Worm (Caenorhabditis elegans) whole organism, young adult: Measurements from ENCODE around the gene nhr-147.

ENCODE experiments used
- B0019.2 ChIP-seq: fragments of 200-800 bp; sonication (Bioruptor generic); conservative IDR thresholded peaks from 2 replicates; pipeline ENCODE4 v1.3.6; 2022; ENCODE audit warnings: missing genetic modification reagents, missing genetic modification characterization, missing compliant biosample characterization
- B0336.3 ChIP-seq: fragments of 200-800 bp; sonication (Bioruptor generic); IDR thresholded peaks from 2 replicates; pipeline ENCODE4 v1.3.6; 2022; ENCODE audit warnings: missing genetic modification characterization, missing compliant biosample characterization
- C06A6.2 ChIP-seq: fragments of 200-800 bp; sonication (Bioruptor generic); conservative IDR thresholded peaks from 2 replicates; pipeline ENCODE4 v1.3.6; 2022; ENCODE audit warnings: missing genetic modification characterization, missing compliant biosample characterization
- C17E4.6 ChIP-seq: fragments of 200-800 bp; sonication (Bioruptor generic); IDR thresholded peaks from 2 replicates; pipeline ENCODE4 v1.3.6; 2022; ENCODE audit warnings: missing genetic modification reagents, missing genetic modification characterization, missing compliant biosample characterization
- D2030.7 ChIP-seq: fragments of 200-800 bp; sonication (Bioruptor generic); IDR thresholded peaks from 2 replicates; pipeline ENCODE4 v1.3.6; 2022; ENCODE audit warnings: missing genetic modification reagents, missing genetic modification characterization, missing compliant biosample characterization
- F57C9.4 ChIP-seq: sonication (generic microtip); optimal IDR thresholded peaks from 2 replicates; lab custom pipeline; 2017; ENCODE audit warnings: mild to moderate bottlenecking, missing genetic modification characterization, missing compliant biosample characterization
- K12H6.12 ChIP-seq: fragments of 200-800 bp; sonication (Bioruptor generic); optimal IDR thresholded peaks from 2 replicates; lab custom pipeline; 2018; ENCODE audit warnings: mild to moderate bottlenecking, missing genetic modification characterization, missing compliant biosample characterization
- Y56A3A.18 ChIP-seq: fragments of 200-800 bp; sonication (Bioruptor generic); IDR thresholded peaks from 2 replicates; pipeline ENCODE4 v1.3.6; 2022; ENCODE audit warnings: missing genetic modification reagents, missing genetic modification characterization, missing compliant biosample characterization
- Y95B8A.8 ChIP-seq: fragments of 200-800 bp; sonication (Bioruptor generic); IDR thresholded peaks from 2 replicates; pipeline ENCODE4 v1.3.6; 2022; ENCODE audit warnings: missing genetic modification reagents, missing genetic modification characterization, missing compliant biosample characterization
- aptf-3 ChIP-seq: fragments of 200-800 bp; sonication (Bioruptor generic); IDR thresholded peaks from 2 replicates; pipeline ENCODE4 v1.3.6; 2022; ENCODE audit warnings: missing genetic modification characterization, missing compliant biosample characterization
- atf-7 ChIP-seq: sonication (generic microtip); optimal IDR thresholded peaks from 2 replicates; lab custom pipeline; 2017; ENCODE audit warnings: mild to moderate bottlenecking, missing genetic modification characterization, missing compliant biosample characterization
- attf-5 ChIP-seq: fragments of 200-800 bp; sonication (Bioruptor generic); optimal IDR thresholded peaks from 2 replicates; lab custom pipeline; 2018; ENCODE audit warnings: mild to moderate bottlenecking, missing genetic modification characterization, missing compliant biosample characterization
- bed-1 ChIP-seq: fragments of 200-800 bp; sonication (Bioruptor generic); IDR thresholded peaks from 2 replicates; pipeline ENCODE4 v1.3.6; 2022; ENCODE audit warnings: missing genetic modification reagents, missing genetic modification characterization, missing compliant biosample characterization
- bed-2 ChIP-seq: fragments of 200-800 bp; sonication (Bioruptor generic); IDR thresholded peaks from 2 replicates; pipeline ENCODE4 v1.3.6; 2022; ENCODE audit warnings: missing genetic modification reagents, missing genetic modification characterization, missing compliant biosample characterization
- cebp-1 ChIP-seq, 2 experiments: fragments of 200-800 bp in 1 of 2; sonication (Bioruptor generic) in 1 of 2; sonication (generic microtip) in 1 of 2; IDR thresholded peaks in 1 of 2; optimal IDR thresholded peaks in 1 of 2; 2 replicates each; pipeline versions ENCODE4 v1.3.6 to Lab custom; 2017 to 2022; ENCODE audit warnings: missing compliant biosample characterization in 2 of 2, missing genetic modification characterization in 2 of 2, mild to moderate bottlenecking in 1 of 2, missing genetic modification reagents in 1 of 2, moderate library complexity in 1 of 2
- ceh-27 ChIP-seq: fragments of 200-800 bp; sonication (Bioruptor generic); optimal IDR thresholded peaks from 2 replicates; lab custom pipeline; 2018; ENCODE audit warnings: mild to moderate bottlenecking, missing genetic modification characterization, moderate library complexity, missing compliant biosample characterization
- ceh-91 ChIP-seq: fragments of 200-800 bp; sonication (Bioruptor generic); IDR thresholded peaks from 2 replicates; pipeline ENCODE4 v1.3.6; 2022; ENCODE audit warnings: missing genetic modification reagents, missing genetic modification characterization, missing compliant biosample characterization
- chd-7 ChIP-seq: sonication (generic microtip); optimal IDR thresholded peaks from 2 replicates; lab custom pipeline; 2016; ENCODE audit warnings: mild to moderate bottlenecking, missing genetic modification characterization, moderate library complexity, missing compliant biosample characterization
- dpl-1 ChIP-seq: fragments of 150-350 bp; optimal IDR thresholded peaks from 2 replicates; lab custom pipeline; 2014; ENCODE audit warnings: missing biosample characterization, missing genetic modification reagents, missing genetic modification characterization
- gei-17 ChIP-seq: fragments of 200-800 bp; sonication (Bioruptor generic); optimal IDR thresholded peaks from 2 replicates; lab custom pipeline; 2018; ENCODE audit warnings: mild to moderate bottlenecking, missing genetic modification characterization, missing compliant biosample characterization
- lag-1 ChIP-seq: fragments of 200-800 bp; sonication (Bioruptor generic); IDR thresholded peaks from 2 replicates; pipeline ENCODE4 v1.3.6; 2022; ENCODE audit warnings: missing genetic modification reagents, missing genetic modification characterization, missing compliant biosample characterization
- lin-40 ChIP-seq: sonication (generic microtip); optimal IDR thresholded peaks from 2 replicates; lab custom pipeline; 2016; ENCODE audit warnings: missing genetic modification characterization, mild to moderate bottlenecking, missing compliant biosample characterization, missing genotype, missing genetic modification reagents
- lir-1 ChIP-seq: fragments of 200-800 bp; sonication (Bioruptor generic); conservative IDR thresholded peaks from 2 replicates; pipeline ENCODE4 v1.3.6; 2022; ENCODE audit warnings: missing genetic modification reagents, missing genetic modification characterization, missing compliant biosample characterization
- madf-3 ChIP-seq: fragments of 200-800 bp; sonication (Bioruptor generic); IDR thresholded peaks from 2 replicates; pipeline ENCODE4 v1.3.6; 2022; ENCODE audit warnings: missing genetic modification reagents, missing genetic modification characterization, missing compliant biosample characterization
- mes-4 ChIP-seq: sonication (generic microtip); optimal IDR thresholded peaks from 2 replicates; lab custom pipeline; 2016; ENCODE audit warnings: missing genotype, missing genetic modification characterization, missing compliant biosample characterization
- nfyb-1 ChIP-seq: fragments of 200-800 bp; sonication (Bioruptor generic); IDR thresholded peaks from 2 replicates; pipeline ENCODE4 v1.3.6; 2022; ENCODE audit warnings: missing genetic modification reagents, missing genetic modification characterization, missing compliant biosample characterization
- nhr-120 ChIP-seq: fragments of 200-800 bp; sonication (Bioruptor generic); IDR thresholded peaks from 2 replicates; pipeline ENCODE4 v1.3.6; 2022; ENCODE audit warnings: missing genetic modification characterization, missing compliant biosample characterization
- nhr-179 ChIP-seq: sonication (generic microtip); optimal IDR thresholded peaks from 2 replicates; lab custom pipeline; 2016; ENCODE audit warnings: mild to moderate bottlenecking, missing genetic modification characterization, missing compliant biosample characterization
- nhr-27 ChIP-seq: fragments of 200-800 bp; sonication (Bioruptor generic); optimal IDR thresholded peaks from 2 replicates; lab custom pipeline; 2018; ENCODE audit warnings: mild to moderate bottlenecking, missing genetic modification characterization, moderate library complexity, missing compliant biosample characterization
- nhr-90 ChIP-seq: sonication (generic microtip); optimal IDR thresholded peaks from 2 replicates; lab custom pipeline; 2016; ENCODE audit warnings: missing genotype, mild to moderate bottlenecking, missing genetic modification characterization, missing compliant biosample characterization
- repo-1 ChIP-seq: sonication (generic microtip); optimal IDR thresholded peaks from 2 replicates; lab custom pipeline; 2017; ENCODE audit warnings: mild to moderate bottlenecking, missing genetic modification characterization, missing compliant biosample characterization
- sdz-38 ChIP-seq: sonication (generic microtip); optimal IDR thresholded peaks from 2 replicates; lab custom pipeline; 2016; ENCODE audit warnings: missing genotype, missing genetic modification characterization, missing compliant biosample characterization
- snpc-1.1 ChIP-seq: sonication (generic microtip); optimal IDR thresholded peaks from 2 replicates; lab custom pipeline; 2017; ENCODE audit warnings: missing genetic modification characterization, mild to moderate bottlenecking, missing compliant biosample characterization, antibody characterized with exemption, moderate library complexity, missing genotype, missing genetic modification reagents; ENCODE audit not compliant: insufficient read depth
- tbx-9 ChIP-seq: sonication (generic microtip); optimal IDR thresholded peaks from 2 replicates; lab custom pipeline; 2016; ENCODE audit warnings: borderline replicate concordance, missing genetic modification characterization, inconsistent platforms, missing compliant biosample characterization
- tlf-1 ChIP-seq: fragments of 200-800 bp; sonication (Bioruptor generic); optimal IDR thresholded peaks from 2 replicates; lab custom pipeline; 2018; ENCODE audit warnings: mild to moderate bottlenecking, missing genetic modification characterization, missing compliant biosample characterization
- zim-3 ChIP-seq: sonication (generic microtip); optimal IDR thresholded peaks from 2 replicates; lab custom pipeline; 2017; ENCODE audit warnings: mild to moderate bottlenecking, missing genetic modification characterization, moderate library complexity, missing compliant biosample characterization
- ztf-28 ChIP-seq: fragments of 200-800 bp; sonication (Bioruptor generic); IDR thresholded peaks from 2 replicates; pipeline ENCODE4 v1.3.6; 2022; ENCODE audit warnings: missing genetic modification reagents, missing genetic modification characterization, missing compliant biosample characterization
- ztf-3 ChIP-seq: fragments of 200-800 bp; sonication (Bioruptor generic); optimal IDR thresholded peaks from 2 replicates; lab custom pipeline; 2018; ENCODE audit warnings: mild to moderate bottlenecking, missing genetic modification characterization, missing compliant biosample characterization

nhr-147 gene

ce11 chrV:7325285-7325684 is 20.3 kb upstream of the nhr-147 start, which contains the start of gene srx-92:
srx-92 (minus strand) TSS chrV:7325385.
- no peak for TF ChIP-seq lir-1 (GFP tag; lab: Robert Waterston, UW)
- no peak for TF ChIP-seq ceh-27 (GFP tag; lab: Kevin White, UChicago)
- TF ChIP-seq ztf-28 (GFP tag; lab: Robert Waterston, UW) = no peak
- TF ChIP-seq Y95B8A.8 = no peak
- TF ChIP-seq nhr-27 (tag; lab: Kevin White, UChicago) = no peak
- no peak for TF ChIP-seq lin-40 (tag; lab: Kevin White, UChicago)
- no peak for TF ChIP-seq sdz-38
- no peak for TF ChIP-seq B0336.3 (GFP tag; lab: Robert Waterston, UW)
- TF ChIP-seq K12H6.12 = no peak
- TF ChIP-seq F57C9.4 (tag; lab: Kevin White, UChicago) = no peak
- no peak for TF ChIP-seq ztf-3 (GFP tag; lab: Kevin White, UChicago)

- no peak for TF ChIP-seq ceh-91
- TF ChIP-seq cebp-1 (GFP tag; IDR thresholded peaks at IDR 0.05; lab: Robert Waterston, UW) = no peak
- TF ChIP-seq cebp-1 (tag; optimal IDR thresholded peaks at IDR 0.05; lab: Kevin White, UChicago) = no peak
- TF ChIP-seq ceh-27 (GFP tag; lab: Kevin White, UChicago) = no peak
- no peak for TF ChIP-seq Y56A3A.18 (GFP tag; lab: Robert Waterston, UW)
- no peak for TF ChIP-seq B0336.3 (GFP tag; lab: Robert Waterston, UW)
- no peak for TF ChIP-seq attf-5
- no peak for TF ChIP-seq mes-4 (tag; lab: Kevin White, UChicago)
- TF ChIP-seq gei-17 (GFP tag; lab: Kevin White, UChicago) = no peak
- no peak for TF ChIP-seq repo-1 (tag; lab: Kevin White, UChicago)
- no peak for TF ChIP-seq bed-2 (GFP tag; lab: Robert Waterston, UW)
- no peak for TF ChIP-seq madf-3 (GFP tag; lab: Robert Waterston, UW)
- no peak for TF ChIP-seq tbx-9
- no peak for TF ChIP-seq zim-3 (tag; lab: Kevin White, UChicago)
- no peak for TF ChIP-seq tlf-1 (GFP tag; lab: Kevin White, UChicago)
- TF ChIP-seq chd-7 (tag; lab: Kevin White, UChicago) = no peak
- no peak for TF ChIP-seq nhr-120
- TF ChIP-seq ztf-3 (GFP tag; lab: Kevin White, UChicago) = no peak
- no peak for TF ChIP-seq lag-1 (GFP tag; lab: Robert Waterston, UW)
- TF ChIP-seq nfyb-1 = no peak
Measured at ce11 chrV:7326928-7327327, 18.7 kb upstream of the nhr-147 start, which contains the start of gene F10G2.4. F10G2.4 (plus strand) TSS chrV:7327228.

DNA sequence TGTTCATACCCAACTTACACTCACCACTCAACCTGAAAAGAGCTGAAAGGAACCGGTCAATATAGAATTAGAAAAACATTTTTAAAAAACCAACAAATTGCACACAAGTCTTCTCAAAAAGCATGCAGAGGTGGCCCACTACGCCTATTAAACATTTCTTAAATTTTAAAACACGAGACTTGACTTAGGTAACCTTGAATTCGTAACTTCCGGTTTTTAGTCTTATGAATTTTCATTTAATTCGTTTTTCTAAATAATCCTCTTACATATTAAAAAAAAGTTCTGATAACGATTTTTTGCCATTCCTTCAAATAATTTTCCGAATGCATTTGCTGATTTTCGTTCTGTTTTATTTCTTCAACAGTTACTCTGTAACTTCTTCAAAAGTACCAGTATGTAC is 17.5 kb upstream of the nhr-147 start, which contains the start of gene clec-7:
clec-7 (plus strand) TSS at position 301 of the 400 bp plus-strand sequence.
- TF ChIP-seq D2030.7 (GFP tag; lab: Robert Waterston, UW) (no peak), atf-7 (tag; lab: Kevin White, UChicago) (no peak), bed-1 (GFP tag; lab: Robert Waterston, UW) (no peak), B0019.2 (GFP tag; lab: Robert Waterston, UW) (no peak), nhr-90 (tag; lab: Kevin White, UChicago) (no peak), C17E4.6 (GFP tag; lab: Robert Waterston, UW) (no peak), zim-3 (tag; lab: Kevin White, UChicago) (no peak), C06A6.2 (no peak), nhr-179 (no peak), aptf-3 (GFP tag; lab: Robert Waterston, UW) (no peak), dpl-1 (GFP tag; lab: Kevin White, UChicago) (no peak), snpc-1.1 (tag; lab: Kevin White, UChicago) (no peak)
- TF ChIP-seq, all 124 proteins: peak for 0
